ENCODE assay signal across 4 worm cellular contexts in the genomic region with DNA sequence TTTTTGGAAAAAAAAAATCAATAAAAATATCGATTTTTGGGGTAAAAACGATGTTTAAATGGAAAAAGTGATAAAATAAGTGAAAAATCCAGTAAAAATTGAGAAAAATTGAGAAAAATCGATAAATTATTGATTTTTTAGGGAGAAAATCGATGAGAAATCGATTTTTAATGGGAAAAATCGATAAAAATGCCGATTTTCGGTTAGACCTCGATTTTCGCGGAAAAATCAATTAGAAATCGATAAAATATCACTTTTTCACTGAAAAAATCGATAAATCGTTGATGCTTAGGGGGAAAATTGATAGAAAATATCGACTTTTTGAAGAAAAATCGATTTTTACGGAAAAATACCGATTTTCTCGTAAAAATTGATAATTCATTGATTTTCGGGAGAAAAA.
A peak's percentile ranks its signal among the peaks of the same experiment; 100 is the strongest.
TF ChIP-seq lines count a peak whose summit lies in the region.

No protein-coding gene starts in this region.

TF ChIP-seq in whole organism, L3 larva, 47 proteins besides CTCF, POLR2A, EP300 and RAD21:
- TF ChIP-seq unc-62 (GFP tag; optimal IDR thresholded peaks at IDR 0.05; lab: Kevin White, UChicago) = no peak
- TF ChIP-seq elt-3 (tag; optimal IDR thresholded peaks at IDR 0.05; lab: Kevin White, UChicago) = no peak
- TF ChIP-seq ceh-28 (tag; optimal IDR thresholded peaks at IDR 0.05; lab: Kevin White, UChicago) = peak; percentile 92

TF ChIP-seq in whole organism, L4 larva, 104 proteins besides CTCF, POLR2A, EP300 and RAD21:
- TF ChIP-seq spr-3 (GFP tag; optimal IDR thresholded peaks at IDR 0.05; lab: Kevin White, UChicago) (no peak), ceh-28 (tag; optimal IDR thresholded peaks at IDR 0.05; lab: Kevin White, UChicago) (peak; percentile 92)

TF ChIP-seq in whole organism, late embryonic, 69 proteins besides CTCF, POLR2A, EP300 and RAD21:
- TF ChIP-seq ceh-48 (tag; optimal IDR thresholded peaks at IDR 0.05; lab: Kevin White, UChicago) = peak; percentile 59
- no peak for TF ChIP-seq nfya-1 (tag; optimal IDR thresholded peaks at IDR 0.05; lab: Kevin White, UChicago)

TF ChIP-seq in whole organism, midembryonic, 9 proteins besides CTCF, POLR2A, EP300 and RAD21:
- TF ChIP-seq T22C8.4 (GFP tag; IDR thresholded peaks at IDR 0.05; lab: Robert Waterston, UW) (peak; percentile 61; the same call in 1 of the 2 replicates), ztf-23 (GFP tag; IDR thresholded peaks at IDR 0.05; lab: Robert Waterston, UW) (no peak), flt-1 (GFP tag; IDR thresholded peaks at IDR 0.05; lab: Robert Waterston, UW) (no peak), klf-2 (GFP tag; conservative IDR thresholded peaks at IDR 0.05; lab: Robert Waterston, UW) (no peak), ref-1 (GFP tag; conservative IDR thresholded peaks at IDR 0.05; lab: Robert Waterston, UW) (no peak)
